Fruit fly (Drosophila melanogaster): ENCODE results near the gene CG31465.

Gene CG31465

DNA sequence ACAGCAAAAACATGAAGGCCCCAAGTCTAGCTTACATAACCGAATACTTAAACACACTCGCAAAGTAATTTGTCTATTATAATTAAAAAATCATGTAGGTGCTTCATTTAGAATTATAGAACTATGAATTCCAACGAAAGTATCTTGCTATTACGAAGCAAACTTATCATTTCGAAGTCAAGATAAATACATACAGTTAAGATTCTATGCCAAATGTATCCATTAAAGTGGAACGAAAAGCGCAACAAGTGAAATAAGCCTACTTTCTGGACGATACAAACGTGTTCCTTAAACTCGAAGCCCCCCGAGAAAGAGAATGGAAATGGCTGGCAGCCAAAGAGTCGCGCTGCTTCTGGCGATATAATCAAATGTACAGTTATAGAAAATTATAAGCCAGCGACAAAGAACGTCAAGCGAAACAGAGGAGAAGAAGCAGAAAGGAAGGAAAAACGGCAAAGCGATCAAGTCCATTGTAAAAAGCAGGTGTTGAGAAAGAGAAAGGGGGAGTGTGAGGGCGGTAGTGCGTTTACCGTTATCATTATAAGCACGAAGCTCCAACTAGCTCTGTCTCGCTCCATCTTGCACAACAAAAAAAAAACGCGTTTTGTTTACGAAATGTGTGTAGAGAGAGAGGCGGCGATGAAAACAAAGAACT lies 27.9 kb upstream of the CG31465 start (continued):
- peak; percentile 31; the same call in 1 of the 2 replicates for TF ChIP-seq CG31441 (GFP tag; IDR thresholded peaks at IDR 0.05)
- peak in 1 of 2 experiments; percentile 36 for TF ChIP-seq Hr51 (GFP tag; optimal IDR thresholded peaks at IDR 0.05)
- TF ChIP-seq eve (GFP tag; optimal IDR thresholded peaks at IDR 0.05) = peak in 1 of 2 experiments; percentile 9
- peak; percentile 89 for TF ChIP-seq D19A (tag; optimal IDR thresholded peaks at IDR 0.05)
- peak; percentile 17 for TF ChIP-seq CG12391 (tag; optimal IDR thresholded peaks at IDR 0.05)
- TF ChIP-seq cwo (GFP tag; optimal IDR thresholded peaks at IDR 0.05) = peak; percentile 5
- no peak for TF ChIP-seq abd-A (tag; optimal IDR thresholded peaks at IDR 0.05)
- TF ChIP-seq CG17829 (tag; optimal IDR thresholded peaks at IDR 0.05) = no peak
- no peak for TF ChIP-seq CG31388 (GFP tag; optimal IDR thresholded peaks at IDR 0.05)
- no peak for TF ChIP-seq CG6813 (GFP tag; optimal IDR thresholded peaks at IDR 0.05)
- TF ChIP-seq CG30403 (GFP tag; optimal IDR thresholded peaks at IDR 0.05) = peak; percentile 31
- TF ChIP-seq sug (tag; optimal IDR thresholded peaks at IDR 0.05) = peak; percentile 12
- TF ChIP-seq CG2678 (tag; optimal IDR thresholded peaks at IDR 0.05) = peak; percentile 59
- no peak for TF ChIP-seq Nf-YC (tag; optimal IDR thresholded peaks at IDR 0.05)
- TF ChIP-seq Ssrp (tag; optimal IDR thresholded peaks at IDR 0.05) = peak; percentile 3
- TF ChIP-seq HLH3B (GFP tag; IDR thresholded peaks at IDR 0.05) = no peak
- no peak for TF ChIP-seq Opbp (GFP tag; IDR thresholded peaks at IDR 0.05; ENCODE audit: partially characterized antibody)
- peak; percentile 68; the same call in 2 of the 3 replicates for TF ChIP-seq CG2199 (GFP tag; IDR thresholded peaks at IDR 0.05)
- peak; percentile 15 for TF ChIP-seq CG13775 (GFP tag; optimal IDR thresholded peaks at IDR 0.05)
- peak; percentile 56; the same call in 1 of the 3 replicates for TF ChIP-seq CG11695 (GFP tag; IDR thresholded peaks at IDR 0.05)
- TF ChIP-seq z (GFP tag; IDR thresholded peaks at IDR 0.05) = 0 out of 3 replicates have a peak, but pooled peaks have one; percentile 26
- peak; percentile 6 for TF ChIP-seq CG18476 (GFP tag; optimal IDR thresholded peaks at IDR 0.05)
- TF ChIP-seq CG7556 (GFP tag; optimal IDR thresholded peaks at IDR 0.05) = peak; percentile 46
- TF ChIP-seq tin (GFP tag; optimal IDR thresholded peaks at IDR 0.05) = no peak
- no peak for TF ChIP-seq CG12219 (GFP tag; optimal IDR thresholded peaks at IDR 0.05)
- TF ChIP-seq CG17385 (GFP tag; optimal IDR thresholded peaks at IDR 0.05) = peak; percentile 26
- no peak for TF ChIP-seq CG6854 (GFP tag; optimal IDR thresholded peaks at IDR 0.05)
- TF ChIP-seq Dek (tag; optimal IDR thresholded peaks at IDR 0.05) = peak; percentile 32
- TF ChIP-seq CG9609 (GFP tag; optimal IDR thresholded peaks at IDR 0.05) = no peak
- TF ChIP-seq CG18619 (GFP tag; optimal IDR thresholded peaks at IDR 0.05) = peak; percentile 20
- peak; percentile 41; the same call in 1 of the 2 replicates for TF ChIP-seq vvl (GFP tag; IDR thresholded peaks at IDR 0.05)

DNA sequence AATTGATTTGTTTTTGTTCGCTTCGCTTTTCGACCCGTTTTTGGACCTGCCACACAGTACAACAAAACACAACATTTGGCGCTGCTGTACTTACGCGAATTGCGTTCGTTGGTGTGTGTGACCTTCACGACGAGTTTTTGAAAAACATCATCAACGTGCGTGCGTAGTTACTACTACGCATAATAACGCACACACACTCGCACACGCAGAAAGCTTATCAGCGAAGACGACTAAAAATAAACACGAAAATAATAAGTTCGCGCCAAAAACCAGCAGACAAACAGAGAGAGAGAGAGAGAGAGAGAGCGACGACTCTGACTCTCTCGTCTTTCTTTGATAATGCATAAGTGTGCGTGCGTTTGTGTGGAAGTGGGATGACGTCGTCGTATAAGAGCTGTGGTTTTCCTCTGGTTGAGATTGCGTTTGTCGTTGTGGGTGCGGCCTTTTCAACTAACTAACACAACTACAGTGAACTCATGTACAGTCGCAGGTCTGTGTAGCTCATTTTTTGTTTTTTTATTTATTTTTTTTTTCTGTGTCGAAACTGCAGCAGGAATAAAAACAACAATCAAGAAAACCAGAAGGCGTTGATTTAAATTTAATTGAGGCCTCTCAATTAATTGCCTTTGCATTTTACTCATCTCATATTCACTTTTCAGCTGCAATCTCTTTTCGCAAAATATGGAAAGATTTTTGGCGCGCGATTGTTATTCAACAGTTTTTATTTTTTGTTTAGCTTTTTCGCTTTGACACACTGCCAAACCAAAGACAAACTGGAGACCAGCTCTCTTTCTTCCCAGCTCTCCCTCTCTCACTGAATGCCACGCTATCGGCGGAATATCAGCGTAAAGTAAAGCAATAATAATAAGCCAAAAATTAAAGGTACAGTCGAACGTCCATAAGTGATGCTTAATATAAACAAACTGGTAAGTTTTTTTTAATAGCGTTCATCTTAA lies 26.7 kb upstream of the CG31465 start:
- TF ChIP-seq lov (optimal IDR thresholded peaks at IDR 0.05) (no peak), lov (GFP tag; IDR thresholded peaks at IDR 0.05) (0 out of 3 replicates have a peak, but pooled peaks have one; percentile 70), CG10267 (tag; optimal IDR thresholded peaks at IDR 0.05) (no peak), Dll (GFP tag; IDR thresholded peaks at IDR 0.05; ENCODE audit: partially characterized antibody) (no peak), fru (optimal IDR thresholded peaks at IDR 0.05) (no peak), Side (GFP tag; optimal IDR thresholded peaks at IDR 0.05) (no peak), gce (GFP tag; IDR thresholded peaks at IDR 0.05) (no peak), Chrac-16 (GFP tag; optimal IDR thresholded peaks at IDR 0.05) (peak; percentile 1), CG3065 (GFP tag; optimal IDR thresholded peaks at IDR 0.05) (no peak), klu (GFP tag; IDR thresholded peaks at IDR 0.05) (no peak), CG15011 (GFP tag; optimal IDR thresholded peaks at IDR 0.05) (no peak), CG2678 (tag; optimal IDR thresholded peaks at IDR 0.05) (peak; percentile 6), tgo (GFP tag; IDR thresholded peaks at IDR 0.05) (no peak), pb (GFP tag; optimal IDR thresholded peaks at IDR 0.05) (no peak), CG43689 (GFP tag; IDR thresholded peaks at IDR 0.05) (no peak), Bgb (GFP tag; IDR thresholded peaks at IDR 0.05; ENCODE audit: partially characterized antibody) (peak; percentile 28; the same call in 1 of the 2 replicates), Ptx1 (GFP tag; IDR thresholded peaks at IDR 0.05) (0 out of 2 replicates have a peak, but pooled peaks have one; percentile 17), CG2116 (GFP tag; optimal IDR thresholded peaks at IDR 0.05) (no peak)
